Fruit fly (Drosophila melanogaster) whole organism, embryonic: ENCODE data around the gene Indy.

Experiments used
- Ada2b ChIP-seq: fragments of 200-800 bp; sonication (Bioruptor generic); IDR thresholded peaks from 2 replicates; pipeline ENCODE4 v1.3.6; 2022; ENCODE audit warnings: missing biosample characterization, missing genetic modification characterization
- Aef1 ChIP-seq: fragments of 200-800 bp; sonication (Bioruptor generic); IDR thresholded peaks from 3 replicates; pipeline ENCODE4 v1.3.6; 2022; ENCODE audit warnings: missing biosample characterization, missing genetic modification characterization
- Asciz ChIP-seq: fragments of 200-800 bp; sonication (Bioruptor generic); optimal IDR thresholded peaks from 2 replicates; lab custom pipeline; 2017; ENCODE audit warnings: missing biosample characterization, mild to moderate bottlenecking, missing genetic modification characterization, missing genetic modification reagents
- Awh ChIP-seq: fragments of 200-800 bp; sonication (Bioruptor generic); IDR thresholded peaks from 2 replicates; pipeline ENCODE4, ENCODE4 v1.3.6; 2022; ENCODE audit warnings: missing biosample characterization, missing genetic modification characterization
- Bteb2 ChIP-seq: fragments of 200-800 bp; sonication (Bioruptor generic); optimal IDR thresholded peaks from 2 replicates; lab custom pipeline; 2016; ENCODE audit warnings: missing biosample characterization, missing genetic modification characterization
- CG10431 ChIP-seq: fragments of 200-800 bp; sonication (Bioruptor generic); optimal IDR thresholded peaks from 3 replicates; lab custom pipeline; 2018; ENCODE audit warnings: missing biosample characterization, mild to moderate bottlenecking, missing genetic modification characterization
- CG11085 ChIP-seq: fragments of 200-800 bp; sonication (Bioruptor generic); IDR thresholded peaks from 2 replicates; pipeline ENCODE4 v1.3.6; 2022; ENCODE audit warnings: missing biosample characterization, missing genetic modification characterization
- CG11456 ChIP-seq: fragments of 200-800 bp; sonication (Bioruptor generic); IDR thresholded peaks from 3 replicates; pipeline ENCODE4 v1.3.6; 2022; ENCODE audit warnings: missing biosample characterization, missing genetic modification characterization
- CG11696 ChIP-seq: fragments of 200-800 bp; sonication (Bioruptor generic); IDR thresholded peaks from 2 replicates; pipeline ENCODE4 v1.3.6; 2022; ENCODE audit warnings: missing biosample characterization, missing genetic modification characterization
- CG11723 ChIP-seq: fragments of 200-800 bp; sonication (Bioruptor generic); optimal IDR thresholded peaks from 2 replicates; lab custom pipeline; 2017; ENCODE audit warnings: missing biosample characterization, mild to moderate bottlenecking, missing genetic modification characterization
- CG12104 ChIP-seq: fragments of 200-800 bp; sonication (Bioruptor generic); optimal IDR thresholded peaks from 3 replicates; lab custom pipeline; 2016; ENCODE audit warnings: missing biosample characterization, missing genetic modification characterization
- CG12744 ChIP-seq: fragments of 200-800 bp; sonication (Bioruptor generic); optimal IDR thresholded peaks from 2 replicates; lab custom pipeline; 2016; ENCODE audit warnings: missing biosample characterization, missing genetic modification characterization
- CG13287 ChIP-seq: fragments of 200-800 bp; sonication (Bioruptor generic); IDR thresholded peaks from 2 replicates; pipeline ENCODE4 v1.3.6; 2022; ENCODE audit warnings: missing biosample characterization, missing genetic modification characterization; ENCODE audit not compliant: partially characterized antibody
- CG15696 ChIP-seq: fragments of 200-800 bp; sonication (Bioruptor generic); optimal IDR thresholded peaks from 2 replicates; lab custom pipeline; 2019; ENCODE audit warnings: missing biosample characterization, mild to moderate bottlenecking, missing genetic modification characterization, moderate library complexity
- CG17912 ChIP-seq: fragments of 200-800 bp; sonication (Bioruptor generic); optimal IDR thresholded peaks from 2 replicates; lab custom pipeline; 2018; ENCODE audit warnings: missing biosample characterization, mild to moderate bottlenecking, missing genetic modification characterization
- CG2199 ChIP-seq: fragments of 200-800 bp; sonication (Bioruptor generic); IDR thresholded peaks from 3 replicates; pipeline ENCODE4 v1.3.6; 2022; ENCODE audit warnings: missing biosample characterization, missing genetic modification characterization
- CG2712 ChIP-seq: fragments of 200-800 bp; optimal IDR thresholded peaks from 3 replicates; lab custom pipeline; 2019; ENCODE audit warnings: missing biosample characterization, mild to moderate bottlenecking, missing genetic modification characterization, moderate library complexity
- CG4328 ChIP-seq: fragments of 200-800 bp; sonication (Bioruptor generic); optimal IDR thresholded peaks from 3 replicates; lab custom pipeline; 2017; ENCODE audit warnings: missing biosample characterization, missing genetic modification reagents, missing genetic modification characterization
- CG9817 ChIP-seq: fragments of 200-800 bp; sonication (Bioruptor generic); optimal IDR thresholded peaks from 2 replicates; lab custom pipeline; 2018; ENCODE audit warnings: missing biosample characterization, mild to moderate bottlenecking, missing genetic modification characterization, moderate library complexity
- CTCF ChIP-seq: fragments of 200-800 bp; sonication (Bioruptor generic); optimal IDR thresholded peaks from 2 replicates; lab custom pipeline; 2017; ENCODE audit warnings: missing biosample characterization, mild to moderate bottlenecking, missing genetic modification characterization, moderate library complexity
- Dll ChIP-seq: fragments of 200-800 bp; sonication (Bioruptor generic); IDR thresholded peaks from 4 replicates; pipeline ENCODE4 v1.3.6; 2022; ENCODE audit warnings: missing biosample characterization, missing genetic modification characterization; ENCODE audit not compliant: partially characterized antibody
- Doc2 ChIP-seq: fragments of 200-800 bp; sonication (Bioruptor generic); IDR thresholded peaks from 2 replicates; pipeline ENCODE4 v1.3.6; 2022; ENCODE audit warnings: missing biosample characterization, missing genetic modification characterization
- Ets65A ChIP-seq: fragments of 200-800 bp; sonication (Bioruptor generic); peaks from one replicate; lab custom pipeline; 2016; ENCODE audit warnings: missing biosample characterization, missing genetic modification characterization
- HLH4C ChIP-seq: fragments of 200-800 bp; sonication (Bioruptor generic); IDR thresholded peaks from 3 replicates; pipeline ENCODE4 v1.3.6; 2022; ENCODE audit warnings: missing biosample characterization, missing genetic modification characterization; ENCODE audit not compliant: partially characterized antibody
- HLH54F ChIP-seq: fragments of 200-800 bp; sonication (Bioruptor generic); optimal IDR thresholded peaks from 3 replicates; lab custom pipeline; 2016; ENCODE audit warnings: missing biosample characterization, missing genetic modification characterization
- Hey ChIP-seq: fragments of 200-800 bp; sonication (Bioruptor generic); optimal IDR thresholded peaks from 3 replicates; lab custom pipeline; 2018; ENCODE audit warnings: missing biosample characterization, mild to moderate bottlenecking, missing genetic modification characterization
- Lpt ChIP-seq: fragments of >200 bp; optimal IDR thresholded peaks from 2 replicates; lab custom pipeline; 2018; ENCODE audit warnings: missing biosample characterization, missing genetic modification characterization
- MESR4 ChIP-seq: fragments of 200-800 bp; sonication (Bioruptor generic); optimal IDR thresholded peaks from 2 replicates; lab custom pipeline; 2018; ENCODE audit warnings: missing biosample characterization, mild to moderate bottlenecking, missing genetic modification characterization, moderate library complexity
- NFAT ChIP-seq: fragments of 200-800 bp; sonication (Bioruptor generic); IDR thresholded peaks from 2 replicates; pipeline ENCODE4 v1.3.6; 2022; ENCODE audit warnings: missing biosample characterization, missing genetic modification characterization
- Nf-YC ChIP-seq: fragments of 200-800 bp; optimal IDR thresholded peaks from 3 replicates; lab custom pipeline; 2019; ENCODE audit warnings: missing biosample characterization, mild to moderate bottlenecking, missing genetic modification characterization, moderate library complexity
- TFAM ChIP-seq: fragments of 200-800 bp; sonication (Bioruptor generic); optimal IDR thresholded peaks from 2 replicates; lab custom pipeline; 2017; ENCODE audit warnings: missing biosample characterization, missing genetic modification characterization, inconsistent platforms
- Usf ChIP-seq: fragments of 200-800 bp; sonication (Bioruptor generic); optimal IDR thresholded peaks from 2 replicates; lab custom pipeline; 2017; ENCODE audit warnings: missing genotype, missing biosample characterization, missing genetic modification characterization
- Xrp1 ChIP-seq: fragments of 200-800 bp; sonication (Bioruptor generic); IDR thresholded peaks from 2 replicates; pipeline ENCODE4 v1.3.6; 2022; ENCODE audit warnings: missing biosample characterization, missing genetic modification characterization
- dimm ChIP-seq: fragments of 200-800 bp; sonication (Bioruptor generic); IDR thresholded peaks from 2 replicates; pipeline ENCODE4 v1.3.6; 2022; ENCODE audit warnings: missing biosample characterization, missing genetic modification characterization
- disco-r ChIP-seq: fragments of 200-800 bp; sonication (Bioruptor generic); optimal IDR thresholded peaks from 2 replicates; lab custom pipeline; 2016; ENCODE audit warnings: missing biosample characterization, missing genetic modification characterization
- en ChIP-seq: fragments of 200-800 bp; sonication (Bioruptor generic); optimal IDR thresholded peaks from 2 replicates; lab custom pipeline; 2016; ENCODE audit warnings: missing biosample characterization, missing genetic modification characterization
- gsb-n ChIP-seq: fragments of 200-800 bp; sonication (Bioruptor generic); optimal IDR thresholded peaks from 3 replicates; lab custom pipeline; 2018; ENCODE audit warnings: missing biosample characterization, mild to moderate bottlenecking, missing genetic modification characterization
- hb ChIP-seq: fragments of 200-800 bp; sonication (Bioruptor generic); IDR thresholded peaks from 3 replicates; pipeline ENCODE4 v1.3.6; 2022; ENCODE audit warnings: missing biosample characterization, missing genetic modification characterization; ENCODE audit not compliant: partially characterized antibody
- jumu ChIP-seq: fragments of 200-800 bp; sonication (Bioruptor generic); optimal IDR thresholded peaks from 3 replicates; lab custom pipeline; 2016; ENCODE audit warnings: missing biosample characterization, missing genetic modification characterization
- lilli ChIP-seq: fragments of 200-800 bp; sonication (Bioruptor generic); optimal IDR thresholded peaks from 3 replicates; lab custom pipeline; 2016; ENCODE audit warnings: missing biosample characterization, missing genetic modification characterization
- lmd ChIP-seq: fragments of 200-800 bp; sonication (Bioruptor generic); IDR thresholded peaks from 2 replicates; pipeline ENCODE4 v1.3.6; 2022; ENCODE audit warnings: missing biosample characterization, missing genetic modification characterization
- nom ChIP-seq: fragments of 200-800 bp; sonication (Bioruptor generic); optimal IDR thresholded peaks from 2 replicates; lab custom pipeline; 2017; ENCODE audit warnings: missing biosample characterization, missing genetic modification characterization, mild to moderate bottlenecking, moderate library complexity, missing genetic modification reagents
- pfk ChIP-seq: fragments of 200-800 bp; sonication (Bioruptor generic); optimal IDR thresholded peaks from 2 replicates; lab custom pipeline; 2018; ENCODE audit warnings: missing biosample characterization, mild to moderate bottlenecking, missing genetic modification characterization, moderate library complexity
- phol ChIP-seq: fragments of 200-800 bp; sonication (Bioruptor generic); optimal IDR thresholded peaks from 3 replicates; lab custom pipeline; 2018; ENCODE audit warnings: missing biosample characterization, mild to moderate bottlenecking, missing genetic modification characterization, moderate library complexity
- pum ChIP-seq: fragments of 200-800 bp; sonication (Bioruptor generic); optimal IDR thresholded peaks from 2 replicates; lab custom pipeline; 2016; ENCODE audit warnings: missing biosample characterization, missing genetic modification characterization
- sc ChIP-seq, 3 experiments: fragments of >200 bp in 2 of 3; fragments of 200-800 bp in 1 of 3; sonication (Bioruptor generic) in 1 of 3; optimal IDR thresholded peaks; 2 replicates in 2 of 3; 3 replicates in 1 of 3; lab custom pipeline; 2017; ENCODE audit warnings: mild to moderate bottlenecking in 1 of 3, missing biosample characterization in 1 of 3, missing genetic modification characterization in 1 of 3, missing genetic modification reagents in 1 of 3
- seq ChIP-seq: fragments of 200-800 bp; sonication (Bioruptor generic); IDR thresholded peaks from 2 replicates; pipeline ENCODE4 v1.3.6; 2022; ENCODE audit warnings: missing biosample characterization, missing genetic modification characterization
- tap ChIP-seq: fragments of 200-800 bp; optimal IDR thresholded peaks from 3 replicates; lab custom pipeline; 2019; ENCODE audit warnings: missing biosample characterization, mild to moderate bottlenecking, missing genetic modification characterization, moderate library complexity
- vnd ChIP-seq: fragments of 200-800 bp; sonication (Bioruptor generic); IDR thresholded peaks from 3 replicates; pipeline ENCODE4 v1.3.6; 2022; ENCODE audit warnings: missing biosample characterization, missing genetic modification characterization; ENCODE audit not compliant: partially characterized antibody
- wor ChIP-seq: fragments of 200-800 bp; sonication (Bioruptor generic); IDR thresholded peaks from 2 replicates; pipeline ENCODE4 v1.3.6; 2022; ENCODE audit warnings: missing biosample characterization, missing genetic modification characterization

Indy gene

dm6 chr3L:18869035-18869826 is 23.2 kb upstream of the Indy start, which contains the start of gene Grx1 (continued):
- TF ChIP-seq Bteb2 (GFP tag; lab: Kevin White, UChicago) = peak; percentile 48
- peak; percentile 11 for TF ChIP-seq nom (GFP tag; lab: Kevin White, UChicago)
- TF ChIP-seq Doc2 = no peak
- no peak for TF ChIP-seq Dll (GFP tag; lab: Robert Waterston, UW)
- no peak for TF ChIP-seq Usf (GFP tag; lab: Kevin White, UChicago)
- peak; percentile 50 for TF ChIP-seq Asciz (GFP tag; lab: Kevin White, UChicago)
- no peak for TF ChIP-seq CG12744 (GFP tag; lab: Kevin White, UChicago)
- TF ChIP-seq Ets65A (GFP tag; lab: Kevin White, UChicago) = peak; percentile 95
- no peak for TF ChIP-seq vnd (GFP tag; lab: Robert Waterston, UW)
- peak; percentile 22; the same call in 1 of the 2 replicates for TF ChIP-seq Awh (GFP tag; lab: Robert Waterston, UW)
- peak; percentile 50 for TF ChIP-seq phol (tag; lab: Kevin White, UChicago)
- TF ChIP-seq MESR4 (GFP tag; lab: Kevin White, UChicago) = peak; percentile 88
- no peak for TF ChIP-seq CG17912
- peak; percentile 43 for TF ChIP-seq CG4328
- TF ChIP-seq gsb-n (tag; lab: Kevin White, UChicago) = peak; percentile 54
- TF ChIP-seq CG9817 (tag; lab: Kevin White, UChicago) = peak; percentile 48
- TF ChIP-seq tap (tag; lab: Kevin White, UChicago) = peak; percentile 61
- no peak for TF ChIP-seq CTCF (GFP tag; lab: Kevin White, UChicago)
- TF ChIP-seq disco-r (GFP tag; lab: Kevin White, UChicago) = no peak
- no peak for TF ChIP-seq seq
- TF ChIP-seq lmd (GFP tag; lab: Robert Waterston, UW) = 0 out of 2 replicates have a peak, but pooled peaks have one; percentile 22
- TF ChIP-seq jumu (GFP tag; lab: Kevin White, UChicago) = no peak
- no peak for TF ChIP-seq CG2199 (GFP tag; lab: Robert Waterston, UW)
- no peak for TF ChIP-seq TFAM (GFP tag; lab: Kevin White, UChicago)
- TF ChIP-seq CG11723 (GFP tag; lab: Kevin White, UChicago) = no peak
- TF ChIP-seq CG15696 (tag; lab: Kevin White, UChicago) = peak; percentile 29
- peak; percentile 66 for TF ChIP-seq Nf-YC (tag; lab: Kevin White, UChicago)
- peak; percentile 76 for TF ChIP-seq CG2712 (tag; lab: Kevin White, UChicago)
- TF ChIP-seq Aef1 = no peak
- no peak for TF ChIP-seq dimm (GFP tag; lab: Robert Waterston, UW)
- no peak for TF ChIP-seq sc (optimal IDR thresholded peaks at IDR 0.05; lab: Kevin White, UChicago)
- peak; percentile 38 for TF ChIP-seq sc (GFP tag; optimal IDR thresholded peaks at IDR 0.05; lab: Kevin White, UChicago)
- no peak for TF ChIP-seq Lpt (GFP tag; lab: Kevin White, UChicago)
- TF ChIP-seq CG10431 = no peak
- no peak for TF ChIP-seq Hey
- TF ChIP-seq CG13287 = peak; percentile 54
- peak; percentile 42; the same call in 1 of the 2 replicates for TF ChIP-seq NFAT (GFP tag; lab: Robert Waterston, UW)
- peak; percentile 7 for TF ChIP-seq pum (GFP tag; lab: Kevin White, UChicago)
- peak; percentile 80 for TF ChIP-seq lilli (GFP tag; lab: Kevin White, UChicago)
- 0 out of 3 replicates have a peak, but pooled peaks have one; percentile 8 for TF ChIP-seq CG11456 (GFP tag; lab: Robert Waterston, UW)
- TF ChIP-seq hb (GFP tag; lab: Robert Waterston, UW) = no peak
- no peak for TF ChIP-seq CG11696 (GFP tag; lab: Robert Waterston, UW)
- TF ChIP-seq HLH4C = no peak
- peak; percentile 38 for TF ChIP-seq HLH54F (GFP tag; lab: Kevin White, UChicago)
- no peak for TF ChIP-seq pfk (GFP tag; lab: Kevin White, UChicago)
- TF ChIP-seq en (GFP tag; lab: Kevin White, UChicago) = no peak
- no peak for TF ChIP-seq CG11085 (GFP tag; lab: Robert Waterston, UW)
- TF ChIP-seq Ada2b (GFP tag; lab: Robert Waterston, UW) = peak; percentile 40; the same call in 1 of the 2 replicates
- TF ChIP-seq wor = no peak
- TF ChIP-seq Xrp1 (GFP tag; lab: Robert Waterston, UW) = peak; percentile 57
- no peak for TF ChIP-seq CG12104 (GFP tag; lab: Kevin White, UChicago)
